Fruit fly (Drosophila melanogaster): ENCODE results near the gene CG32152.

Gene CG32152

DNA sequence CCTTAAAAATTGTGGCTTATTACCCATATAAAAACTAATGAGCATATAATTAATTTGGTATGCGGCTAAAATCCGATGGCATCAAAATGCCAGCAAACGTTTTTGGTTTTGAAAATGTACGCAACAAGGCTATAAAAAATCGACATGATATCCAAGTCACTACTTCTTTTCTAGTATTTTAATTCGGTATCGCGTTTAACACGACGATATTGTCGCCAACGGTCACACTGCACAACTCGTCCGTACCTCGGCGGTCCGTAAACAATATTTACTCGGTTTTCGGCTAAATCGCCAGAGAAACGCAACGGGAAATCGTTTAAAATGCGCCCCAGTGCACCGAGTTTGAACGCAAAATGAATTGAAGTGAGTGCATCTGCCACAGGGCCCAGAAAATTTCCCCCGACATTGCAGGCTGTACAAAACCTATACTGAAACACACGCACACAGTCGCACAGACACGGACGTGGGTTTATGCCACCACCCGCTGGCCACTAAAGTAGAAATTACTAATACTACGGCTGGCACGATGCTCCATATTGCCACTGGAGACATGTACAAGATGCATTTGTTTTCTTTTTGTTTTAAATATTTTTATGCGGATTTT lies 30.7 kb downstream of the CG32152 start, which contains the start of gene Taf4 (continued):
- TF ChIP-seq H15 (GFP tag; IDR thresholded peaks at IDR 0.05) (no peak), CG11085 (GFP tag; IDR thresholded peaks at IDR 0.05) (no peak), CG1603 (tag; optimal IDR thresholded peaks at IDR 0.05) (peak; percentile 33), run (tag; optimal IDR thresholded peaks at IDR 0.05) (no peak), rib (GFP tag; IDR thresholded peaks at IDR 0.05) (no peak), Elba2 (GFP tag; optimal IDR thresholded peaks at IDR 0.05) (no peak), Hr3 (GFP tag; optimal IDR thresholded peaks at IDR 0.05) (no peak), CG10979 (tag; optimal IDR thresholded peaks at IDR 0.05) (no peak), Dref (GFP tag; IDR thresholded peaks at IDR 0.05) (peak; percentile 48), CrebB (tag; optimal IDR thresholded peaks at IDR 0.05) (no peak), CG9215 (GFP tag; IDR thresholded peaks at IDR 0.05) (no peak), CG3995 (GFP tag; optimal IDR thresholded peaks at IDR 0.05) (peak; percentile 95), CG12744 (GFP tag; optimal IDR thresholded peaks at IDR 0.05) (no peak), fd3F (GFP tag; optimal IDR thresholded peaks at IDR 0.05) (no peak), CG6689 (GFP tag; IDR thresholded peaks at IDR 0.05) (no peak), CG4730 (GFP tag; IDR thresholded peaks at IDR 0.05) (no peak), CG12155 (GFP tag; optimal IDR thresholded peaks at IDR 0.05) (no peak), ind (GFP tag; optimal IDR thresholded peaks at IDR 0.05) (no peak), Dp (GFP tag; optimal IDR thresholded peaks at IDR 0.05) (no peak), Lpt (GFP tag; optimal IDR thresholded peaks at IDR 0.05) (no peak), tin (GFP tag; optimal IDR thresholded peaks at IDR 0.05) (no peak), yki (optimal IDR thresholded peaks at IDR 0.05) (no peak), trem (tag; optimal IDR thresholded peaks at IDR 0.05) (no peak), br (optimal IDR thresholded peaks at IDR 0.05) (no peak), lab (GFP tag; optimal IDR thresholded peaks at IDR 0.05) (no peak), CG8944 (GFP tag; optimal IDR thresholded peaks at IDR 0.05) (no peak), mirr (GFP tag; optimal IDR thresholded peaks at IDR 0.05) (no peak), CG14667 (GFP tag; IDR thresholded peaks at IDR 0.05) (no peak), Awh (GFP tag; IDR thresholded peaks at IDR 0.05) (no peak), croc (GFP tag; conservative IDR thresholded peaks at IDR 0.05) (no peak), Asciz (GFP tag; optimal IDR thresholded peaks at IDR 0.05) (no peak), CG13624 (GFP tag; optimal IDR thresholded peaks at IDR 0.05) (no peak), CG4854 (GFP tag; optimal IDR thresholded peaks at IDR 0.05) (no peak), Poxn (GFP tag; IDR thresholded peaks at IDR 0.05) (no peak), Drgx (GFP tag; IDR thresholded peaks at IDR 0.05) (no peak), CG32772 (GFP tag; IDR thresholded peaks at IDR 0.05) (no peak), Myb (GFP tag; optimal IDR thresholded peaks at IDR 0.05) (peak; percentile 8), oc (tag; optimal IDR thresholded peaks at IDR 0.05) (no peak), Atf3 (GFP tag; optimal IDR thresholded peaks at IDR 0.05) (no peak), CG2199 (GFP tag; IDR thresholded peaks at IDR 0.05) (no peak), shn (GFP tag; optimal IDR thresholded peaks at IDR 0.05) (no peak), CG4820 (GFP tag; optimal IDR thresholded peaks at IDR 0.05) (no peak), org-1 (GFP tag; optimal IDR thresholded peaks at IDR 0.05) (no peak), her (GFP tag; optimal IDR thresholded peaks at IDR 0.05) (no peak), gfzf (GFP tag; optimal IDR thresholded peaks at IDR 0.05) (peak; percentile 75), btn (GFP tag; optimal IDR thresholded peaks at IDR 0.05) (no peak), Dek (tag; optimal IDR thresholded peaks at IDR 0.05) (no peak), zen2 (GFP tag; IDR thresholded peaks at IDR 0.05; ENCODE audit: partially characterized antibody) (no peak), Opbp (GFP tag; IDR thresholded peaks at IDR 0.05; ENCODE audit: partially characterized antibody) (peak; percentile 54; the same call in 1 of the 3 replicates), mam (GFP tag; optimal IDR thresholded peaks at IDR 0.05) (no peak), nom (GFP tag; optimal IDR thresholded peaks at IDR 0.05) (no peak), NC2β (GFP tag; optimal IDR thresholded peaks at IDR 0.05) (no peak), CG8765 (GFP tag; IDR thresholded peaks at IDR 0.05) (no peak)
